Worm (Caenorhabditis elegans) whole organism, mixed stage, embryonic: ENCODE data around the gene fbxb-63.

Experiments
- blmp-1 ChIP-seq: fragments of 150-350 bp; optimal IDR thresholded peaks from 2 replicates; lab custom pipeline; 2014; ENCODE audit warnings: missing biosample characterization, missing genetic modification characterization
- ztf-11 ChIP-seq: fragments of 150-350 bp; optimal IDR thresholded peaks from 2 replicates; lab custom pipeline; 2014; ENCODE audit warnings: missing biosample characterization, missing genetic modification characterization

DNA sequence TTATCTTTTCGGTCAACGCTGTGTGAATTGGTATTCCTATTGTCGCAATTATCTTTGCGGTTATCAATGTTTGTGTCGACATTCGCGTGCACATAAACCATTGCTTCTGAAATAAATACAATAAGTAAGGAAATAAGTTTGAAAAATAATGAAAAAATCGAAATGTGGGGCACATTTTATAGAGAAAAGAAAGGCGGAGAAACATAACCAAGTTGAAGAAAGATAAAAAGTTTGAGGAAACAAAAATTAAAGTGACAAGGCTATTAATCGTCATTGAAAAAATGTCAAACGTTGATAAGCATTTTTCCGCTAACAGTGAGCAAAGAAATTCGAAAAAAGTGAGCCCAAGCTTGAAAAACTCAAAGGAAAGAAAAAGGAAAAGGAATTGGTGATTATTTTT lies 18.9 kb upstream of the fbxb-63 start, which contains the start of gene C43D7.4:
- TF ChIP-seq ztf-11 (tag; lab: Kevin White, UChicago) (no peak), blmp-1 (tag; lab: Kevin White, UChicago) (no peak)
